Worm (Caenorhabditis elegans) whole organism, young adult: ENCODE data around the gene Y49F6C.6.

ENCODE experiments used
- F55B11.4 ChIP-seq: sonication (generic microtip); optimal IDR thresholded peaks from 2 replicates; lab custom pipeline; 2016; ENCODE audit warnings: missing compliant biosample characterization, missing genetic modification characterization, borderline replicate concordance; ENCODE audit not compliant: insufficient read depth
- Y56A3A.18 ChIP-seq: fragments of 200-800 bp; sonication (Bioruptor generic); IDR thresholded peaks from 2 replicates; pipeline ENCODE4 v1.3.6; 2022; ENCODE audit warnings: missing genetic modification reagents, missing genetic modification characterization, missing compliant biosample characterization
- efl-1 ChIP-seq: fragments of 150-350 bp; optimal IDR thresholded peaks from 2 replicates; lab custom pipeline; 2014; ENCODE audit warnings: missing biosample characterization, missing genetic modification reagents, missing genetic modification characterization
- ekl-4 ChIP-seq: fragments of 200-800 bp; sonication (Bioruptor generic); IDR thresholded peaks from 2 replicates; pipeline ENCODE4 v1.3.6; 2022; ENCODE audit warnings: missing genetic modification reagents, missing genetic modification characterization, missing compliant biosample characterization
- mes-4 ChIP-seq: sonication (generic microtip); optimal IDR thresholded peaks from 2 replicates; lab custom pipeline; 2016; ENCODE audit warnings: missing genotype, missing genetic modification characterization, missing compliant biosample characterization
- nfya-1 ChIP-seq: sonication (generic microtip); optimal IDR thresholded peaks from 2 replicates; lab custom pipeline; 2017; ENCODE audit warnings: antibody characterized with exemption, missing compliant biosample characterization, missing genetic modification characterization, borderline replicate concordance; ENCODE audit not compliant: insufficient read depth
- rpc-1 ChIP-seq, 2 experiments: fragments of 150-350 bp in 1 of 2; sonication (generic microtip) in 1 of 2; optimal IDR thresholded peaks; 2 replicates each; lab custom pipeline; 2014 to 2018; ENCODE audit warnings: missing biosample characterization in 1 of 2, missing genetic modification characterization in 1 of 2, missing genetic modification reagents in 1 of 2, missing genotype in 1 of 2
- tbp1 ChIP-seq: fragments of 200-800 bp; sonication (Bioruptor generic); optimal IDR thresholded peaks from 2 replicates; lab custom pipeline; 2018; ENCODE audit warnings: mild to moderate bottlenecking, missing genetic modification characterization, missing compliant biosample characterization

DNA sequence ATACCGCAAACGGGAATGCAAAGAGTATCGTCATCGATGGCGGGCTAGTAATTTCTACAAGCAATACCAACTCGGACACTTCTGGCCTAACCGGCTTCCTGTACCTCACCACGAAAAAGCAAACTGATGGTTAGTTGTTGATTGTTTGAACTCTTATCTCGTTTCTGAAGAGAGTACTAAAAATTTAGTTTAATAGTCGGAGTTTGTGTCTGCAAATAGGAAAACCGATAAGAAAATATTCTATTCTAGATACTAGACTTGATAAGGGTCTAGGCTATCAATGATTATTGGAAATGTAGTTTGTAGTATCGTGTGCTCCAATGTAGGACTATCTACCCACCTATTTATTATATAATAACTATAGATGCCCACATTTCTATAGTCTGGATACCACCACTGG lies 48.2 kb downstream of the Y49F6C.6 start:
- no peak for TF ChIP-seq efl-1
- TF ChIP-seq nfya-1 (tag; lab: Kevin White, UChicago) = no peak
- TF ChIP-seq F55B11.4 (tag; lab: Kevin White, UChicago) = no peak
- TF ChIP-seq Y56A3A.18 (GFP tag; lab: Robert Waterston, UW) = no peak
- TF ChIP-seq mes-4 (tag; lab: Kevin White, UChicago) = no peak
- no peak for TF ChIP-seq ekl-4 (GFP tag; lab: Robert Waterston, UW)
- TF ChIP-seq rpc-1 (optimal IDR thresholded peaks at IDR 0.05; lab: Kevin White, UChicago) = no peak
- no peak for TF ChIP-seq rpc-1 (tag; optimal IDR thresholded peaks at IDR 0.05; lab: Kevin White, UChicago)
- no peak for TF ChIP-seq tbp1 (GFP tag; lab: Kevin White, UChicago)
